Fruit fly (Drosophila melanogaster): ENCODE results near the gene Zip88E.

DNA sequence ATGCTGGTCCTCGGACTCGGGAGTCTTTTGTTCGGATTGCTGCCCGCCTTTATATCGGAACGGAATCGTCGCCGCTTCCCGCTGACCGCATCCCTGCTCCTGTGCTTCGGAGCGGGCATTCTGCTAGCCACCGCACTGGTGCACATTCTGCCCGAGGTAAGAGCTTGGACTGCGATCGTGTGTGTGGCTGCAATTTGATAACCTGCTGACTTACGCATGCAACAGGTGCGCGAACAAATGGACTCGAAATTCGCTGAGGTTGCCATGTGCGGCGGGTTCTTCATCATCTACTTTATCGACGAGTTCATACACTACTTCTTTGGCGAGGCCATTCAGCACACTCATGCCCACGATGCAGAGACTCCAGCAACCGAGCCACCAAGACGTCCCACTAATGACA, 394 bp downstream of the Zip88E start:
- TF ChIP-seq CG8478 (optimal IDR thresholded peaks at IDR 0.05) (no peak), CTCF (optimal IDR thresholded peaks at IDR 0.05) (no peak)

Data from S2 (cell line).